Fruit fly (Drosophila melanogaster) whole organism, embryonic: ENCODE results near the gene CG7557.

Experiments used
- Antp ChIP-seq: fragments of 200-800 bp; sonication (Bioruptor generic); optimal IDR thresholded peaks from 3 replicates; lab custom pipeline; 2016; ENCODE audit warnings: missing biosample characterization, missing genetic modification characterization
- Atf3 ChIP-seq: fragments of 200-800 bp; sonication (Bioruptor generic); optimal IDR thresholded peaks from 3 replicates; lab custom pipeline; 2016; ENCODE audit warnings: missing biosample characterization, missing genetic modification characterization
- Bgb ChIP-seq: fragments of 200-800 bp; sonication (Bioruptor generic); IDR thresholded peaks from 2 replicates; pipeline ENCODE4 v1.3.6; 2022; ENCODE audit warnings: missing biosample characterization, missing genetic modification characterization; ENCODE audit not compliant: partially characterized antibody
- BtbVII ChIP-seq: fragments of 200-800 bp; sonication (Bioruptor generic); optimal IDR thresholded peaks from 3 replicates; lab custom pipeline; 2017; ENCODE audit warnings: missing biosample characterization, mild to moderate bottlenecking, missing genetic modification characterization
- CG10366 ChIP-seq: fragments of 200-800 bp; sonication (Bioruptor generic); IDR thresholded peaks from 2 replicates; pipeline ENCODE4 v1.3.6; 2022; ENCODE audit warnings: missing biosample characterization, missing genetic modification characterization
- CG10543 ChIP-seq: fragments of 200-800 bp; sonication (Bioruptor generic); optimal IDR thresholded peaks from 3 replicates; lab custom pipeline; 2017; ENCODE audit warnings: missing biosample characterization, mild to moderate bottlenecking, missing genetic modification characterization, moderate library complexity
- CG10959 ChIP-seq: fragments of 200-800 bp; sonication (Bioruptor generic); IDR thresholded peaks from 2 replicates; pipeline ENCODE4 v1.3.6; 2022; ENCODE audit warnings: missing biosample characterization, missing genetic modification characterization
- CG10979 ChIP-seq: fragments of 200-800 bp; sonication (Bioruptor generic); optimal IDR thresholded peaks from 2 replicates; lab custom pipeline; 2018; ENCODE audit warnings: missing biosample characterization, mild to moderate bottlenecking, missing genetic modification characterization, moderate library complexity
- CG11085 ChIP-seq: fragments of 200-800 bp; sonication (Bioruptor generic); IDR thresholded peaks from 2 replicates; pipeline ENCODE4 v1.3.6; 2022; ENCODE audit warnings: missing biosample characterization, missing genetic modification characterization
- CG11560 ChIP-seq: fragments of 200-800 bp; sonication (Bioruptor generic); IDR thresholded peaks from 3 replicates; pipeline ENCODE4 v1.3.6; 2022; ENCODE audit warnings: missing biosample characterization, missing genetic modification characterization
- CG15073 ChIP-seq: fragments of 200-800 bp; sonication (Bioruptor generic); optimal IDR thresholded peaks from 2 replicates; lab custom pipeline; 2016; ENCODE audit warnings: missing biosample characterization, missing genetic modification characterization
- CG1603 ChIP-seq: fragments of 200-800 bp; sonication (Bioruptor generic); optimal IDR thresholded peaks from 2 replicates; lab custom pipeline; 2019; ENCODE audit warnings: missing biosample characterization, mild to moderate bottlenecking, missing genetic modification characterization, moderate library complexity
- CG1647 ChIP-seq: fragments of 200-800 bp; sonication (Bioruptor generic); optimal IDR thresholded peaks from 3 replicates; lab custom pipeline; 2016; ENCODE audit warnings: missing biosample characterization, missing genetic modification characterization
- CG17612 ChIP-seq: fragments of 200-800 bp; sonication (Bioruptor generic); IDR thresholded peaks from 2 replicates; pipeline ENCODE4 v1.3.6; 2022; ENCODE audit warnings: missing biosample characterization, missing genetic modification characterization
- CG18619 ChIP-seq: fragments of 200-800 bp; sonication (Bioruptor generic); optimal IDR thresholded peaks from 3 replicates; lab custom pipeline; 2017; ENCODE audit warnings: missing biosample characterization, mild to moderate bottlenecking, missing genetic modification characterization
- CG2202 ChIP-seq: fragments of 200-800 bp; sonication (Bioruptor generic); optimal IDR thresholded peaks from 2 replicates; lab custom pipeline; 2018; ENCODE audit warnings: missing biosample characterization, mild to moderate bottlenecking, missing genetic modification characterization
- CG2678 ChIP-seq: fragments of 200-800 bp; sonication (Bioruptor generic); optimal IDR thresholded peaks from 3 replicates; lab custom pipeline; 2019; ENCODE audit warnings: missing biosample characterization, mild to moderate bottlenecking, missing genetic modification characterization, moderate library complexity
- CG30403 ChIP-seq: fragments of 200-800 bp; sonication (Bioruptor generic); optimal IDR thresholded peaks from 3 replicates; lab custom pipeline; 2016; ENCODE audit warnings: missing biosample characterization, missing genetic modification characterization
- CG31441 ChIP-seq: fragments of 200-800 bp; sonication (Bioruptor generic); IDR thresholded peaks from 2 replicates; pipeline ENCODE4 v1.3.6; 2022; ENCODE audit warnings: missing biosample characterization, missing genetic modification characterization
- CG34224 ChIP-seq: fragments of 200-800 bp; sonication (Bioruptor generic); IDR thresholded peaks from 3 replicates; pipeline ENCODE4 v1.3.6; 2022; ENCODE audit warnings: missing biosample characterization, missing genetic modification characterization; ENCODE audit not compliant: partially characterized antibody
- CG3838 ChIP-seq: fragments of 200-800 bp; sonication (Bioruptor generic); optimal IDR thresholded peaks from 3 replicates; lab custom pipeline; 2016; ENCODE audit warnings: missing biosample characterization, missing genetic modification characterization
- CG6854 ChIP-seq: fragments of 200-800 bp; sonication (Bioruptor generic); optimal IDR thresholded peaks from 3 replicates; lab custom pipeline; 2017; ENCODE audit warnings: missing biosample characterization, mild to moderate bottlenecking, missing genetic modification characterization
- CG7745 ChIP-seq: fragments of 200-800 bp; sonication (Bioruptor generic); optimal IDR thresholded peaks from 2 replicates; lab custom pipeline; 2018; ENCODE audit warnings: missing biosample characterization, mild to moderate bottlenecking, missing genetic modification characterization, moderate library complexity
- CG8388 ChIP-seq: fragments of 200-800 bp; sonication (Bioruptor generic); optimal IDR thresholded peaks from 2 replicates; lab custom pipeline; 2019; ENCODE audit warnings: missing biosample characterization, mild to moderate bottlenecking, missing genetic modification characterization, moderate library complexity
- CG9609 ChIP-seq: fragments of 200-800 bp; sonication (Bioruptor generic); optimal IDR thresholded peaks from 3 replicates; lab custom pipeline; 2016; ENCODE audit warnings: missing biosample characterization, missing genetic modification characterization
- Camta ChIP-seq: fragments of 200-800 bp; sonication (Bioruptor generic); optimal IDR thresholded peaks from 2 replicates; lab custom pipeline; 2016; ENCODE audit warnings: missing biosample characterization, missing genetic modification characterization
- CkIIα-i1 ChIP-seq: fragments of 200-800 bp; sonication (Bioruptor generic); IDR thresholded peaks from 2 replicates; pipeline ENCODE4 v1.3.6; 2022; ENCODE audit warnings: missing biosample characterization, missing genetic modification characterization
- D19A ChIP-seq: fragments of 200-800 bp; optimal IDR thresholded peaks from 3 replicates; lab custom pipeline; 2019; ENCODE audit warnings: missing biosample characterization, mild to moderate bottlenecking, missing genetic modification characterization, moderate library complexity
- Dip2 ChIP-seq: fragments of 200-800 bp; sonication (Bioruptor generic); IDR thresholded peaks from 2 replicates; pipeline ENCODE4 v1.3.6; 2022; ENCODE audit warnings: missing biosample characterization, missing genetic modification characterization
- Ets65A ChIP-seq: fragments of 200-800 bp; sonication (Bioruptor generic); peaks from one replicate; lab custom pipeline; 2016; ENCODE audit warnings: missing biosample characterization, missing genetic modification characterization
- Fer3 ChIP-seq: fragments of 200-800 bp; sonication (Bioruptor generic); optimal IDR thresholded peaks from 2 replicates; lab custom pipeline; 2018; ENCODE audit warnings: missing biosample characterization, mild to moderate bottlenecking, missing genetic modification characterization, moderate library complexity
- Hmr ChIP-seq: fragments of 200-800 bp; sonication (Bioruptor generic); optimal IDR thresholded peaks from 3 replicates; lab custom pipeline; 2017; ENCODE audit warnings: mild to moderate bottlenecking, missing biosample characterization, missing genetic modification reagents, missing genetic modification characterization
- Hsf ChIP-seq: fragments of 200-800 bp; sonication (Bioruptor generic); optimal IDR thresholded peaks from 3 replicates; lab custom pipeline; 2016; ENCODE audit warnings: missing biosample characterization, missing genetic modification characterization
- MESR4 ChIP-seq: fragments of 200-800 bp; sonication (Bioruptor generic); optimal IDR thresholded peaks from 2 replicates; lab custom pipeline; 2018; ENCODE audit warnings: missing biosample characterization, mild to moderate bottlenecking, missing genetic modification characterization, moderate library complexity
- Myb ChIP-seq: fragments of 200-800 bp; sonication (Bioruptor generic); optimal IDR thresholded peaks from 2 replicates; lab custom pipeline; 2016; ENCODE audit warnings: missing biosample characterization, missing genetic modification characterization
- NC2α ChIP-seq: fragments of 200-800 bp; sonication (Bioruptor generic); optimal IDR thresholded peaks from 2 replicates; lab custom pipeline; 2016; ENCODE audit warnings: missing biosample characterization, missing genetic modification characterization
- PHDP ChIP-seq: fragments of 200-800 bp; sonication (Bioruptor generic); optimal IDR thresholded peaks from 3 replicates; lab custom pipeline; 2018; ENCODE audit warnings: missing biosample characterization, mild to moderate bottlenecking, missing genetic modification characterization, moderate library complexity
- Rx ChIP-seq: fragments of 200-800 bp; sonication (Bioruptor generic); IDR thresholded peaks from 2 replicates; pipeline ENCODE4 v1.3.6; 2022; ENCODE audit warnings: missing biosample characterization, missing genetic modification characterization
- Sry-δ ChIP-seq: fragments of 200-800 bp; sonication (Bioruptor generic); optimal IDR thresholded peaks from 2 replicates; lab custom pipeline; 2016; ENCODE audit warnings: missing biosample characterization, missing genetic modification characterization
- Taf1 ChIP-seq: fragments of 200-800 bp; sonication (Bioruptor generic); IDR thresholded peaks from 2 replicates; pipeline ENCODE4 v1.3.6; 2022; ENCODE audit warnings: missing biosample characterization, missing genetic modification characterization
- ase ChIP-seq: fragments of 200-800 bp; sonication (Bioruptor generic); IDR thresholded peaks from 3 replicates; pipeline ENCODE4 v1.3.6; 2022; ENCODE audit warnings: missing biosample characterization, missing genetic modification characterization
- caup ChIP-seq: fragments of 200-800 bp; sonication (Bioruptor generic); optimal IDR thresholded peaks from 3 replicates; lab custom pipeline; 2017; ENCODE audit warnings: missing biosample characterization, mild to moderate bottlenecking, missing genetic modification characterization, moderate library complexity; ENCODE audit not compliant: severe bottlenecking
- chn ChIP-seq: fragments of 200-800 bp; sonication (Bioruptor generic); optimal IDR thresholded peaks from 2 replicates; lab custom pipeline; 2016; ENCODE audit warnings: missing biosample characterization, missing genetic modification characterization
- ci ChIP-seq: fragments of 200-800 bp; sonication (Bioruptor generic); IDR thresholded peaks from 3 replicates; pipeline ENCODE4 v1.3.6; 2022; ENCODE audit warnings: missing biosample characterization, missing genetic modification characterization
- fd3F ChIP-seq: fragments of 200-800 bp; sonication (Bioruptor generic); optimal IDR thresholded peaks from 2 replicates; lab custom pipeline; 2018; ENCODE audit warnings: missing biosample characterization, mild to moderate bottlenecking, missing genetic modification characterization, moderate library complexity
- pros ChIP-seq: fragments of 200-800 bp; sonication (Bioruptor generic); optimal IDR thresholded peaks from 3 replicates; lab custom pipeline; 2019; ENCODE audit warnings: missing biosample characterization, mild to moderate bottlenecking, missing genetic modification characterization, moderate library complexity
- pzg ChIP-seq: fragments of 200-800 bp; sonication (Bioruptor generic); optimal IDR thresholded peaks from 3 replicates; lab custom pipeline; 2018; ENCODE audit warnings: missing biosample characterization, mild to moderate bottlenecking, missing genetic modification characterization, moderate library complexity
- row ChIP-seq: fragments of 200-800 bp; sonication (Bioruptor generic); IDR thresholded peaks from 3 replicates; pipeline ENCODE4 v1.3.6; 2022; ENCODE audit warnings: missing biosample characterization, missing genetic modification characterization
- scrt ChIP-seq: fragments of 200-800 bp; sonication (Bioruptor generic); optimal IDR thresholded peaks from 2 replicates; lab custom pipeline; 2018; ENCODE audit warnings: missing biosample characterization, mild to moderate bottlenecking, missing genetic modification characterization, moderate library complexity
- slp2 ChIP-seq: fragments of 200-800 bp; sonication (Bioruptor generic); optimal IDR thresholded peaks from 2 replicates; lab custom pipeline; 2016; ENCODE audit warnings: missing biosample characterization, missing genetic modification characterization
- tio ChIP-seq: fragments of 200-800 bp; sonication (Bioruptor generic); optimal IDR thresholded peaks from 2 replicates; lab custom pipeline; 2017; ENCODE audit warnings: missing biosample characterization, missing genetic modification characterization, inconsistent platforms
- tll ChIP-seq, 2 experiments: fragments of 200-800 bp in 1 of 2; fragments of >200 bp in 1 of 2; sonication (Bioruptor generic) in 1 of 2; optimal IDR thresholded peaks; 2 replicates each; lab custom pipeline; 2017 to 2019; ENCODE audit warnings: missing biosample characterization in 2 of 2, missing genetic modification characterization in 2 of 2, mild to moderate bottlenecking in 1 of 2, moderate library complexity in 1 of 2

CG7557 gene

dm6 chr3L:11418041-11418674, 26.8 kb upstream of the CG7557 start (continued):
- TF ChIP-seq Taf1 (peak; percentile 71), CG10959 (GFP tag; lab: Robert Waterston, UW) (peak; percentile 94), NC2α (peak; percentile 95), CG17612 (GFP tag; lab: Robert Waterston, UW) (peak; percentile 90), ci (peak; percentile 99), CG9609 (GFP tag; lab: Kevin White, UChicago) (peak; percentile 94), D19A (tag; lab: Kevin White, UChicago) (peak; percentile 94), Atf3 (peak; percentile 95), caup (peak; percentile 81), MESR4 (GFP tag; lab: Kevin White, UChicago) (peak; percentile 51), row (GFP tag; lab: Robert Waterston, UW) (peak; percentile 98), CG11085 (GFP tag; lab: Robert Waterston, UW) (peak; percentile 80), Antp (peak; percentile 82), BtbVII (GFP tag; lab: Kevin White, UChicago) (peak; percentile 89), CG11560 (tag; lab: Robert Waterston, UW) (peak; percentile 80), Dip2 (no peak), pros (GFP tag; lab: Kevin White, UChicago) (peak; percentile 51), Hmr (GFP tag; lab: Kevin White, UChicago) (peak; percentile 83), CG10979 (peak; percentile 98), scrt (GFP tag; lab: Kevin White, UChicago) (peak; percentile 79), ase (GFP tag; lab: Robert Waterston, UW) (peak; percentile 97), slp2 (GFP tag; lab: Kevin White, UChicago) (peak; percentile 92), CG31441 (GFP tag; lab: Robert Waterston, UW) (peak; percentile 95), Hsf (peak; percentile 92), Rx (GFP tag; lab: Robert Waterston, UW) (peak; percentile 92), CG3838 (GFP tag; lab: Kevin White, UChicago) (peak; percentile 85), CG8388 (GFP tag; lab: Kevin White, UChicago) (peak; percentile 92), Camta (GFP tag; lab: Kevin White, UChicago) (peak; percentile 82), CG34224 (GFP tag; lab: Robert Waterston, UW) (no peak), CG1603 (tag; lab: Kevin White, UChicago) (peak; percentile 92), Ets65A (GFP tag; lab: Kevin White, UChicago) (peak; percentile 98), CG15073 (GFP tag; lab: Kevin White, UChicago) (peak; percentile 63), CG6854 (GFP tag; lab: Kevin White, UChicago) (peak; percentile 80), fd3F (GFP tag; lab: Kevin White, UChicago) (peak; percentile 84), tio (GFP tag; lab: Kevin White, UChicago) (peak; percentile 63), Bgb (no peak), PHDP (peak; percentile 93), pzg (GFP tag; lab: Kevin White, UChicago) (no peak)
- TF ChIP-seq, all 482 proteins: peak for 414

DNA sequence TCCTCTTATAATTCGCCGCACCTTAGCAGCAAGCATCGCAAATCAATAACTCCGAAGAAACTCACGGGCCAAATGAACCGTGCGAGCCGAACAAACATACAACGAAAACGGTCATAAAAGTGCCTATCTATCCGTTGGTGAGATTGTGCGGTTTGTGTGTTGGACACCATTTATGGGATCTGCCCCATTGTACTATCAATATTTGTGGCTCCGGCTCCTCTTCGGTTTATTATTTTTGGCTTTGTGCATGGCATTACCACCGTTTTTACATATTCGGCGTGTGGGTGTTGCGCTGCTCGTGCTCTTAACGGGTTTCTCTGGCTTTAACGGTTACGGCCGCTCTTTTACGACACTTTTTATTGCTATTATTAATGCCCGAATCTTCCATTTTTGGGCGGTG, 25.6 kb upstream of the CG7557 start:
- no peak for TF ChIP-seq CkIIα-i1 (GFP tag; lab: Robert Waterston, UW)
- no peak for TF ChIP-seq CG7745 (tag; lab: Kevin White, UChicago)
- TF ChIP-seq CG30403 (GFP tag; lab: Kevin White, UChicago) = no peak
- no peak for TF ChIP-seq chn (GFP tag; lab: Kevin White, UChicago)
- TF ChIP-seq Fer3 (tag; lab: Kevin White, UChicago) = no peak
- TF ChIP-seq CG18619 (GFP tag; lab: Kevin White, UChicago) = no peak
- TF ChIP-seq Myb = no peak
- TF ChIP-seq Sry-δ (GFP tag; lab: Kevin White, UChicago) = no peak
- TF ChIP-seq tll (GFP tag; optimal IDR thresholded peaks at IDR 0.05; lab: Kevin White, UChicago) = no peak
- TF ChIP-seq CG2678 = peak; percentile 42
- no peak for TF ChIP-seq CG10366 (GFP tag; lab: Robert Waterston, UW)
- TF ChIP-seq CG10543 (GFP tag; lab: Kevin White, UChicago) = peak; percentile 38
- TF ChIP-seq CG1647 (GFP tag; lab: Kevin White, UChicago) = no peak
- TF ChIP-seq CG2202 (tag; lab: Kevin White, UChicago) = no peak
- peak; percentile 14 for TF ChIP-seq caup
